Fruit fly (Drosophila melanogaster) whole organism, embryonic: ENCODE measurements around the gene Rbp.

Experiments
- CG14667 ChIP-seq: fragments of 200-800 bp; sonication (Bioruptor generic); IDR thresholded peaks from 2 replicates; pipeline ENCODE4 v1.3.6; 2022; ENCODE audit warnings: missing biosample characterization, missing genetic modification characterization
- Lhr ChIP-seq: fragments of 200-800 bp; sonication (Bioruptor generic); optimal IDR thresholded peaks from 3 replicates; lab custom pipeline; 2017; ENCODE audit warnings: mild to moderate bottlenecking, missing biosample characterization, missing genetic modification reagents, missing genetic modification characterization
- Poxn ChIP-seq: fragments of 200-800 bp; sonication (Bioruptor generic); IDR thresholded peaks from 2 replicates; pipeline ENCODE4 v1.3.6; 2022; ENCODE audit warnings: missing biosample characterization, missing genetic modification characterization
- Ptx1 ChIP-seq: fragments of 200-800 bp; sonication (Bioruptor generic); IDR thresholded peaks from 2 replicates; pipeline ENCODE4 v1.3.6; 2022; ENCODE audit warnings: missing biosample characterization, missing genetic modification characterization
- Rx ChIP-seq: fragments of 200-800 bp; sonication (Bioruptor generic); IDR thresholded peaks from 2 replicates; pipeline ENCODE4 v1.3.6; 2022; ENCODE audit warnings: missing biosample characterization, missing genetic modification characterization
- pho ChIP-seq: fragments of 200-800 bp; sonication (Bioruptor generic); optimal IDR thresholded peaks from 2 replicates; lab custom pipeline; 2016; ENCODE audit warnings: missing biosample characterization, missing genetic modification characterization
- pum ChIP-seq: fragments of 200-800 bp; sonication (Bioruptor generic); optimal IDR thresholded peaks from 2 replicates; lab custom pipeline; 2016; ENCODE audit warnings: missing biosample characterization, missing genetic modification characterization

dm6 chr3R:15424187-15424586 is 49.8 kb downstream of the Rbp start:
- no peak for TF ChIP-seq Lhr
- TF ChIP-seq CG14667: no peak
- no peak for TF ChIP-seq pum (GFP tag; lab: Kevin White, UChicago)
- no peak for TF ChIP-seq Poxn (GFP tag; lab: Robert Waterston, UW)
- TF ChIP-seq Ptx1 (GFP tag; lab: Robert Waterston, UW): no peak
- no peak for TF ChIP-seq pho (GFP tag; lab: Kevin White, UChicago)
- TF ChIP-seq Rx (GFP tag; lab: Robert Waterston, UW): no peak
